Worm (Caenorhabditis elegans): ENCODE data around the gene cut-1.

DNA sequence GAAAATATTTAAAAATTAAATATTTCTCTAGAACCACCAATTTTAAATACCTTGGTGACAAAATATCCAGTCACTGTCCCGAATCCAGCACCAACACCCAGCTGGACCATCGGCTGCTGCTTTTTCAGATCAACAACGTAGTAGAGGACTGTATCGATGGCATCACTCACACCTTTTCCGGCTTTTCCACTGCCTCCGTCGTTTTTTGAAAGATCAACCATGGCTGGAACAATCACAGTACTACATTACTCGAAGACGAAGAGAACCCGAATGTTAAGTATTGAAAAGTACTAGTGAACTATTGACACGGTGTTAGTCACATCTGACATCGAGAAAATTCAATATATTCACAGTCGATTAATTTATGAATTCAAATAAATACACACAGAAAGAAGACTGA, 31.8 kb upstream of the cut-1 start, which contains the start of gene fndc-1:
- TF ChIP-seq unc-62 (GFP tag; optimal IDR thresholded peaks at IDR 0.05): no peak
- TF ChIP-seq elt-1 (tag; optimal IDR thresholded peaks at IDR 0.05; ENCODE audit: borderline replicate concordance, insufficient read depth): no peak
- TF ChIP-seq nhr-28 (tag; optimal IDR thresholded peaks at IDR 0.05): no peak
- no peak for TF ChIP-seq M03D4.4 (tag; optimal IDR thresholded peaks at IDR 0.05)
- no peak for TF ChIP-seq ztf-11 (tag; optimal IDR thresholded peaks at IDR 0.05)

Measured in whole organism, mixed stage, embryonic.